Worm (Caenorhabditis elegans) whole organism, L2 larva: ENCODE measurements around the gene pno-1.

ENCODE experiments used
- C34F6.9 ChIP-seq: fragments of 150-350 bp; optimal IDR thresholded peaks from 2 replicates; lab custom pipeline; 2014; ENCODE audit warnings: missing biosample characterization, missing genetic modification characterization
- F13H6.1 ChIP-seq: sonication (generic microtip); optimal IDR thresholded peaks from 2 replicates; lab custom pipeline; 2016; ENCODE audit warnings: missing genetic modification characterization, missing compliant biosample characterization
- Y55F3AM.14 ChIP-seq: fragments of 200-800 bp; sonication (Bioruptor generic); optimal IDR thresholded peaks from 2 replicates; lab custom pipeline; 2018; ENCODE audit warnings: mild to moderate bottlenecking, missing genetic modification characterization, missing compliant biosample characterization
- ZK546.5 ChIP-seq: sonication (generic microtip); optimal IDR thresholded peaks from 2 replicates; lab custom pipeline; 2017; ENCODE audit warnings: missing biosample characterization, missing genetic modification characterization
- alr-1 ChIP-seq: fragments of 150-350 bp; optimal IDR thresholded peaks from 2 replicates; lab custom pipeline; 2014; ENCODE audit warnings: missing biosample characterization, missing genetic modification characterization
- ama-1 ChIP-seq: fragments of 150-350 bp; optimal IDR thresholded peaks from 2 replicates; lab custom pipeline; 2018; ENCODE audit warnings: inconsistent platforms
- blmp-1 ChIP-seq: sonication (generic microtip); optimal IDR thresholded peaks from 2 replicates; lab custom pipeline; 2017; ENCODE audit warnings: missing genetic modification characterization, mild to moderate bottlenecking, missing compliant biosample characterization, antibody characterized with exemption, moderate library complexity; ENCODE audit not compliant: insufficient read depth
- ceh-82 ChIP-seq: fragments of 150-350 bp; optimal IDR thresholded peaks from 2 replicates; lab custom pipeline; 2014; ENCODE audit warnings: missing biosample characterization, missing genetic modification characterization
- crh-2 ChIP-seq: sonication (generic microtip); optimal IDR thresholded peaks from 2 replicates; lab custom pipeline; 2017; ENCODE audit warnings: missing biosample characterization, missing genetic modification characterization
- egl-27 ChIP-seq: sonication (generic microtip); optimal IDR thresholded peaks from 3 replicates; lab custom pipeline; 2017; ENCODE audit warnings: missing biosample characterization, missing genetic modification reagents, missing genetic modification characterization
- elt-1 ChIP-seq: fragments of 150-350 bp; optimal IDR thresholded peaks from 2 replicates; lab custom pipeline; 2014; ENCODE audit warnings: missing biosample characterization, missing genetic modification characterization
- elt-3 ChIP-seq: sonication (generic microtip); optimal IDR thresholded peaks from 2 replicates; lab custom pipeline; 2017; ENCODE audit warnings: missing biosample characterization, missing genetic modification characterization
- fos-1 ChIP-seq: fragments of 150-350 bp; optimal IDR thresholded peaks from 2 replicates; lab custom pipeline; 2014; ENCODE audit warnings: missing biosample characterization, missing genetic modification characterization
- gmeb-1 ChIP-seq: fragments of 150-350 bp; optimal IDR thresholded peaks from 2 replicates; lab custom pipeline; 2014; ENCODE audit warnings: missing biosample characterization, missing genetic modification characterization
- lin-11 ChIP-seq: fragments of 150-350 bp; sonication (generic microtip); optimal IDR thresholded peaks from 2 replicates; lab custom pipeline; 2014; ENCODE audit warnings: missing biosample characterization, missing genetic modification characterization, inconsistent platforms, mixed read lengths
- lin-13 ChIP-seq: fragments of 150-350 bp; optimal IDR thresholded peaks from 2 replicates; lab custom pipeline; 2014; ENCODE audit warnings: missing biosample characterization, missing genetic modification reagents, missing genetic modification characterization
- lin-39 ChIP-seq: fragments of 150-350 bp; optimal IDR thresholded peaks from 2 replicates; lab custom pipeline; 2014; ENCODE audit warnings: missing biosample characterization, missing genetic modification reagents, missing genetic modification characterization
- lsy-2 ChIP-seq, 2 experiments: fragments of 150-350 bp in 1 of 2; sonication (generic microtip) in 1 of 2; optimal IDR thresholded peaks; 2 replicates each; lab custom pipeline; 2014 to 2017; ENCODE audit warnings: missing biosample characterization in 2 of 2, missing genetic modification characterization in 2 of 2
- mab-5 ChIP-seq: fragments of 150-350 bp; optimal IDR thresholded peaks from 2 replicates; lab custom pipeline; 2014; ENCODE audit warnings: missing biosample characterization, missing genetic modification characterization
- mbf-1 ChIP-seq: sonication (generic microtip); optimal IDR thresholded peaks from 2 replicates; lab custom pipeline; 2017; ENCODE audit warnings: missing biosample characterization, missing genetic modification characterization
- mdl-1 ChIP-seq, 2 experiments: fragments of 150-350 bp in 1 of 2; sonication (generic microtip) in 1 of 2; optimal IDR thresholded peaks; 2 replicates each; lab custom pipeline; 2017; ENCODE audit warnings: missing biosample characterization in 2 of 2, missing genetic modification characterization in 2 of 2
- nhr-10 ChIP-seq: sonication (generic microtip); optimal IDR thresholded peaks from 2 replicates; lab custom pipeline; 2017; ENCODE audit warnings: missing biosample characterization, missing genetic modification characterization
- nhr-11 ChIP-seq: fragments of 150-350 bp; optimal IDR thresholded peaks from 2 replicates; lab custom pipeline; 2014; ENCODE audit warnings: missing biosample characterization, missing genetic modification characterization
- nhr-12 ChIP-seq: fragments of 150-350 bp; optimal IDR thresholded peaks from 2 replicates; lab custom pipeline; 2014; ENCODE audit warnings: missing biosample characterization, missing genetic modification characterization
- nhr-129 ChIP-seq: fragments of 150-350 bp; optimal IDR thresholded peaks from 2 replicates; lab custom pipeline; 2014; ENCODE audit warnings: missing biosample characterization, missing genetic modification characterization
- nhr-21 ChIP-seq: fragments of 150-350 bp; optimal IDR thresholded peaks from 2 replicates; lab custom pipeline; 2014; ENCODE audit warnings: missing biosample characterization, missing genetic modification characterization
- nhr-23 ChIP-seq: fragments of 150-350 bp; optimal IDR thresholded peaks from 2 replicates; lab custom pipeline; 2014; ENCODE audit warnings: missing biosample characterization, missing genetic modification reagents, missing genetic modification characterization
- nhr-237 ChIP-seq: fragments of 150-350 bp; optimal IDR thresholded peaks from 2 replicates; lab custom pipeline; 2014; ENCODE audit warnings: missing biosample characterization, missing genetic modification characterization
- nhr-25 ChIP-seq: fragments of 150-350 bp; sonication (generic microtip); optimal IDR thresholded peaks from 3 replicates; lab custom pipeline; 2014; ENCODE audit warnings: missing biosample characterization, missing genetic modification characterization
- nhr-6 ChIP-seq: fragments of 150-350 bp; optimal IDR thresholded peaks from 2 replicates; lab custom pipeline; 2014; ENCODE audit warnings: missing biosample characterization, missing genetic modification characterization
- nhr-77 ChIP-seq: fragments of 150-350 bp; optimal IDR thresholded peaks from 2 replicates; lab custom pipeline; 2014; ENCODE audit warnings: missing biosample characterization, missing genetic modification characterization
- peb-1 ChIP-seq: fragments of 150-350 bp; optimal IDR thresholded peaks from 2 replicates; lab custom pipeline; 2014; ENCODE audit warnings: missing biosample characterization, missing genetic modification characterization
- sem-4 ChIP-seq: fragments of 150-350 bp; optimal IDR thresholded peaks from 2 replicates; lab custom pipeline; 2014; ENCODE audit warnings: missing biosample characterization, missing genetic modification reagents, missing genetic modification characterization
- sma-3 ChIP-seq: sonication (generic microtip); optimal IDR thresholded peaks from 2 replicates; lab custom pipeline; 2016; ENCODE audit warnings: missing genetic modification reagents, missing genetic modification characterization, missing compliant biosample characterization
- sma-9 ChIP-seq, 2 experiments: fragments of 150-350 bp in 1 of 2; sonication (generic microtip) in 1 of 2; optimal IDR thresholded peaks; 2 replicates each; lab custom pipeline; 2014 to 2016; ENCODE audit warnings: missing genetic modification characterization in 2 of 2, mild to moderate bottlenecking in 1 of 2, missing biosample characterization in 1 of 2, missing compliant biosample characterization in 1 of 2, missing genetic modification reagents in 1 of 2, moderate library complexity in 1 of 2
- snpc-4 ChIP-seq: fragments of 150-350 bp; optimal IDR thresholded peaks from 2 replicates; lab custom pipeline; 2014; ENCODE audit warnings: missing biosample characterization, missing genetic modification characterization
- unc-39 ChIP-seq: fragments of 150-350 bp; optimal IDR thresholded peaks from 2 replicates; lab custom pipeline; 2014; ENCODE audit warnings: missing biosample characterization, missing genetic modification characterization
- unc-55 ChIP-seq: fragments of 150-350 bp; sonication (generic microtip); optimal IDR thresholded peaks from 3 replicates; lab custom pipeline; 2014; ENCODE audit warnings: missing biosample characterization, missing genetic modification reagents, missing genetic modification characterization
- zag-1 ChIP-seq: fragments of 150-350 bp; optimal IDR thresholded peaks from 2 replicates; lab custom pipeline; 2014; ENCODE audit warnings: missing biosample characterization, missing genetic modification characterization
- ztf-1 ChIP-seq: fragments of 200-800 bp; sonication (Bioruptor generic); conservative IDR thresholded peaks from 2 replicates; pipeline ENCODE4 v1.3.6; 2022; ENCODE audit warnings: missing genetic modification characterization, missing compliant biosample characterization
- ztf-11 ChIP-seq: sonication (generic microtip); optimal IDR thresholded peaks from 2 replicates; lab custom pipeline; 2017; ENCODE audit warnings: missing biosample characterization, missing genetic modification characterization
- ztf-4 ChIP-seq: fragments of 150-350 bp; optimal IDR thresholded peaks from 2 replicates; lab custom pipeline; 2014; ENCODE audit warnings: missing biosample characterization, missing genetic modification characterization

Gene pno-1

DNA sequence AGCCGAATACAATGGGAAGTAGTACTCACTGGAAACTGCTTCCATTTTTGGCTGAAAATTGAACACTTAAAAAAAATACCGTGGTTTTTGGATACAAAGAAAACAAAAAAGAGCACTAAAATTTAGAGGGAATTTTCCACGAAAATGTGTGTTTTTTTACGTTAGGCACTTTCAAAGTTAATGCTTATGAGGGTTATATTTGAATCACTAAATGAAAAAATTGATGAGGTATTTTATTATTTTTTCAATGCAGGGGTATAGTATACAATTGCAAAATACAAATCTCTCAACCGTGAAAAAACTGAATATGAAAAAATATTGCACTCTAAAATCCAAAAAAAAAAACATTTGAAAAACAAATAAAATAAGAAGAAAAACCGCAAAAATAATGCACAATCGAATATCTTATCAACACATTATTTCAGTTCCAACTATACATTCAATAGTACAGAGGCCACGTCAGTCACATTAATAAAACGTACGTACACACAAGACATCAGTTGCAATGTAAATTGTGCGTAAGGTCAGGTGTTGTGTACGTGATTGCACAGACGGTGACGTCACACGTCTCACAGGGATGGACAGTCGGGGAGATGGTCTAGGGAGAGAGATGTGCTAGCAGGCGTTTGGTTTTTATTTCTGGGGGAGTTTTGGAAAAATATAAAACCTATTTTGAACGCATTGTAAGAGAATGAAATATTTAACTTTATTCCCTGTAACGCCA is 27.3 kb upstream of the pno-1 start, which contains the start of gene aqp-10 (continued):
- no peak for TF ChIP-seq ceh-82 (tag; lab: Kevin White, UChicago)
- TF ChIP-seq nhr-237 (tag; lab: Kevin White, UChicago), result no peak
- TF ChIP-seq sma-3 (GFP tag; lab: Kevin White, UChicago), result peak; percentile 50
- no peak for TF ChIP-seq mdl-1 (tag; optimal IDR thresholded peaks at IDR 0.05; lab: Kevin White, UChicago)
- TF ChIP-seq ztf-4 (tag; lab: Kevin White, UChicago), result no peak
- no peak for TF ChIP-seq nhr-23 (tag; lab: Kevin White, UChicago)
- TF ChIP-seq gmeb-1, result peak; percentile 63
- TF ChIP-seq unc-55 (GFP tag; lab: Kevin White, UChicago), result no peak
- no peak for TF ChIP-seq lin-13 (GFP tag; lab: Kevin White, UChicago)
- no peak for TF ChIP-seq nhr-21
- TF ChIP-seq zag-1 (tag; lab: Kevin White, UChicago), result no peak

ce11 chrII:9764696-9765095 is 22.0 kb upstream of the pno-1 start:
- no peak for TF ChIP-seq nhr-23 (tag; lab: Kevin White, UChicago)
- TF ChIP-seq egl-27 (tag; lab: Kevin White, UChicago), result no peak
- TF ChIP-seq F13H6.1 (tag; lab: Kevin White, UChicago), result no peak
- no peak for TF ChIP-seq gmeb-1
- TF ChIP-seq nhr-129 (tag; lab: Kevin White, UChicago), result no peak
- TF ChIP-seq nhr-77 (tag; lab: Kevin White, UChicago), result no peak
- TF ChIP-seq nhr-21, result no peak
- no peak for TF ChIP-seq sma-3 (GFP tag; lab: Kevin White, UChicago)
- no peak for TF ChIP-seq fos-1 (tag; lab: Kevin White, UChicago)
- TF ChIP-seq ztf-1 (GFP tag; lab: Robert Waterston, UW), result no peak
- TF ChIP-seq nhr-11 (tag; lab: Kevin White, UChicago), result no peak
- no peak for TF ChIP-seq elt-3
- TF ChIP-seq lin-13 (GFP tag; lab: Kevin White, UChicago), result no peak
- TF ChIP-seq sem-4 (tag; lab: Kevin White, UChicago), result no peak
- TF ChIP-seq ztf-4 (tag; lab: Kevin White, UChicago), result no peak
- TF ChIP-seq nhr-6 (tag; lab: Kevin White, UChicago), result no peak

DNA sequence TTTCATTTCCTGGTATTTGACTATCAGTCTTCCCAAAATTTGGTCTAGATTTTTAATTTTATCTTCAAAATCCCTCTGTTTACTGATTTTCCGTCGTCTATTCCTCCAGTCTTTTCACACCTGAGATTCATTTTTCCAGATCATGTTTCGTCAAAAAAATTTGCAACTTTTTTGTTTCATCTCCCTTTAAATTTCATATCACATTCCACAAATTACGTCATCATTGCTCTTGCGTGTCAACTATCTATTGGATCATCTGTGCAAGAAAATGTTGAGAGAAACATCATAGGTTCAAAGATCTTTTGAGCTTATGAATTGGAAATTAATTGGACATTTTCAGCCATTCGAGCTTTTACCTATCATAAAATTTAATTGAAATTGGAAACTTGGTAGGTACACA is 16.7 kb upstream of the pno-1 start:
- TF ChIP-seq mab-5 (tag; lab: Kevin White, UChicago), result no peak
- peak; percentile 9 for TF ChIP-seq sma-9 (GFP tag; optimal IDR thresholded peaks at IDR 0.05; lab: Kevin White, UChicago)
- no peak for TF ChIP-seq sma-9 (tag; optimal IDR thresholded peaks at IDR 0.05; lab: Kevin White, UChicago)

- no peak for TF ChIP-seq unc-55 (GFP tag; lab: Kevin White, UChicago)
- TF ChIP-seq nhr-23 (tag; lab: Kevin White, UChicago), result no peak
- peak; percentile 33 for TF ChIP-seq nhr-129 (tag; lab: Kevin White, UChicago)
- no peak for TF ChIP-seq lin-13 (GFP tag; lab: Kevin White, UChicago)
- no peak for TF ChIP-seq nhr-6 (tag; lab: Kevin White, UChicago)
- TF ChIP-seq peb-1 (tag; lab: Kevin White, UChicago), result no peak
- TF ChIP-seq nhr-11 (tag; lab: Kevin White, UChicago), result no peak
- TF ChIP-seq sma-3 (GFP tag; lab: Kevin White, UChicago), result no peak
- no peak for TF ChIP-seq nhr-10 (tag; lab: Kevin White, UChicago)
- no peak for TF ChIP-seq fos-1 (tag; lab: Kevin White, UChicago)
- TF ChIP-seq lsy-2 (tag; optimal IDR thresholded peaks at IDR 0.05; lab: Kevin White, UChicago), result peak in 1 of 2 experiments; percentile 39
- TF ChIP-seq ceh-82 (tag; lab: Kevin White, UChicago), result no peak
- no peak for TF ChIP-seq zag-1 (tag; lab: Kevin White, UChicago)
- no peak for TF ChIP-seq nhr-237 (tag; lab: Kevin White, UChicago)
- TF ChIP-seq sma-9 (GFP tag; optimal IDR thresholded peaks at IDR 0.05; lab: Kevin White, UChicago), result peak; percentile 70
- no peak for TF ChIP-seq sma-9 (tag; optimal IDR thresholded peaks at IDR 0.05; lab: Kevin White, UChicago)
- TF ChIP-seq nhr-77 (tag; lab: Kevin White, UChicago), result no peak
- no peak for TF ChIP-seq nhr-12 (tag; lab: Kevin White, UChicago)
- TF ChIP-seq ZK546.5, result no peak
- no peak for TF ChIP-seq ztf-11
- no peak for TF ChIP-seq snpc-4 (tag; lab: Kevin White, UChicago)
- no peak for TF ChIP-seq nhr-25
- no peak for TF ChIP-seq mab-5 (tag; lab: Kevin White, UChicago)
- no peak for TF ChIP-seq elt-1 (tag; lab: Kevin White, UChicago)
- no peak for TF ChIP-seq crh-2 (tag; lab: Kevin White, UChicago)
- no peak for TF ChIP-seq lin-39
- TF ChIP-seq Y55F3AM.14 (GFP tag; lab: Kevin White, UChicago), result no peak
- peak; percentile 57 for TF ChIP-seq F13H6.1 (tag; lab: Kevin White, UChicago)
- TF ChIP-seq lin-11 (tag; lab: Kevin White, UChicago), result no peak
- TF ChIP-seq ama-1 (lab: Kevin White, UChicago), result no peak
- no peak for TF ChIP-seq gmeb-1
- TF ChIP-seq mbf-1, result no peak
- no peak for TF ChIP-seq blmp-1 (tag; lab: Kevin White, UChicago)
- TF ChIP-seq mdl-1 (tag; optimal IDR thresholded peaks at IDR 0.05; lab: Kevin White, UChicago), result no peak
- TF ChIP-seq unc-39 (tag; lab: Kevin White, UChicago), result no peak
- peak; percentile 40 for TF ChIP-seq C34F6.9 (tag; lab: Kevin White, UChicago)
- no peak for TF ChIP-seq alr-1 (tag; lab: Kevin White, UChicago)
Observed at ce11 chrII:9757651-9758282, 15.1 kb upstream of the pno-1 start, which contains the start of gene shk-1. Gene shk-1, plus strand, starts transcription at chrII:9758232.
